Worm (Caenorhabditis elegans) whole organism, L2 larva: ENCODE data around the gene dmsr-6.

Experiments
- ama-1 ChIP-seq: fragments of 150-350 bp; optimal IDR thresholded peaks from 2 replicates; lab custom pipeline; 2018; ENCODE audit warnings: inconsistent platforms
- mab-5 ChIP-seq: fragments of 150-350 bp; optimal IDR thresholded peaks from 2 replicates; lab custom pipeline; 2014; ENCODE audit warnings: missing biosample characterization, missing genetic modification characterization
- nhr-21 ChIP-seq: fragments of 150-350 bp; optimal IDR thresholded peaks from 2 replicates; lab custom pipeline; 2014; ENCODE audit warnings: missing biosample characterization, missing genetic modification characterization
- unc-55 ChIP-seq: fragments of 150-350 bp; sonication (generic microtip); optimal IDR thresholded peaks from 3 replicates; lab custom pipeline; 2014; ENCODE audit warnings: missing biosample characterization, missing genetic modification reagents, missing genetic modification characterization
- unc-62 ChIP-seq: fragments of 150-350 bp; optimal IDR thresholded peaks from 2 replicates; lab custom pipeline; 2014; ENCODE audit warnings: missing biosample characterization, missing genetic modification reagents, missing genetic modification characterization
- ztf-4 ChIP-seq: fragments of 150-350 bp; optimal IDR thresholded peaks from 2 replicates; lab custom pipeline; 2014; ENCODE audit warnings: missing biosample characterization, missing genetic modification characterization

ce11 chrII:14510162-14510561 is 54.7 kb downstream of the dmsr-6 start:
- TF ChIP-seq nhr-21, result no peak
- TF ChIP-seq unc-55 (GFP tag; lab: Kevin White, UChicago), result no peak
- no peak for TF ChIP-seq unc-62
- TF ChIP-seq ama-1 (lab: Kevin White, UChicago), result no peak
- no peak for TF ChIP-seq mab-5 (tag; lab: Kevin White, UChicago)
- no peak for TF ChIP-seq ztf-4 (tag; lab: Kevin White, UChicago)
